Worm (Caenorhabditis elegans) whole organism, midembryonic: ENCODE measurements around the gene twk-10.

ENCODE experiments used
- flt-1 ChIP-seq: fragments of 200-800 bp; sonication (Bioruptor generic); IDR thresholded peaks from 2 replicates; pipeline ENCODE4 v1.3.6; 2022; ENCODE audit warnings: missing genetic modification characterization, missing compliant biosample characterization
- klf-2 ChIP-seq: fragments of 200-800 bp; sonication (Bioruptor generic); conservative IDR thresholded peaks from 2 replicates; pipeline ENCODE4 v1.3.6; 2022; ENCODE audit warnings: missing genetic modification reagents, missing genetic modification characterization, missing compliant biosample characterization
- ztf-29 ChIP-seq: fragments of 200-800 bp; sonication (Bioruptor generic); IDR thresholded peaks from 2 replicates; pipeline ENCODE4 v1.3.6; 2022; ENCODE audit warnings: missing genetic modification reagents, missing genetic modification characterization, missing compliant biosample characterization

ce11 chrV:6548309-6548708 is 3.8 kb upstream of the twk-10 start:
- TF ChIP-seq klf-2: no peak
- TF ChIP-seq ztf-29 (GFP tag; lab: Robert Waterston, UW): no peak
- TF ChIP-seq flt-1 (GFP tag; lab: Robert Waterston, UW): no peak
